Worm (Caenorhabditis elegans) whole organism, L4 larva: Measurements from ENCODE around the gene npr-27.

Experiments used
- D1046.2 ChIP-seq: fragments of 200-800 bp; sonication (Bioruptor generic); IDR thresholded peaks from 2 replicates; pipeline ENCODE4 v1.3.6; 2022; ENCODE audit warnings: missing genetic modification characterization, missing compliant biosample characterization
- F49E8.2 ChIP-seq: sonication (generic microtip); optimal IDR thresholded peaks from 2 replicates; lab custom pipeline; 2016; ENCODE audit warnings: missing compliant biosample characterization, mild to moderate bottlenecking, missing genetic modification characterization, borderline replicate concordance
- R02D3.7 ChIP-seq: fragments of 150-350 bp; sonication (generic microtip); optimal IDR thresholded peaks from 3 replicates; lab custom pipeline; 2014; ENCODE audit warnings: missing biosample characterization, missing genetic modification characterization
- Y105C5A.15 ChIP-seq: fragments of 200-800 bp; sonication (Bioruptor generic); IDR thresholded peaks from 2 replicates; pipeline ENCODE4 v1.3.6; 2022; ENCODE audit warnings: missing genetic modification characterization, missing compliant biosample characterization
- Y48G9A.11 ChIP-seq: fragments of 200-800 bp; sonication (Bioruptor generic); IDR thresholded peaks from 2 replicates; pipeline ENCODE4 v1.3.6; 2022; ENCODE audit warnings: missing genetic modification reagents, missing genetic modification characterization, missing compliant biosample characterization
- Y5F2A.4 ChIP-seq: fragments of 200-800 bp; sonication (Bioruptor generic); optimal IDR thresholded peaks from 2 replicates; lab custom pipeline; 2018; ENCODE audit warnings: mild to moderate bottlenecking, missing genetic modification characterization, missing compliant biosample characterization
- Y75B8A.6 ChIP-seq: fragments of 200-800 bp; sonication (Bioruptor generic); IDR thresholded peaks from 2 replicates; pipeline ENCODE4 v1.3.6; 2022; ENCODE audit warnings: missing genetic modification reagents, missing genetic modification characterization, missing compliant biosample characterization
- aha-1 ChIP-seq: fragments of 150-350 bp; peaks from one replicate; lab custom pipeline; 2014; ENCODE audit warnings: missing biosample characterization, missing genetic modification characterization
- arid-1 ChIP-seq: fragments of 200-800 bp; sonication (Bioruptor generic); conservative IDR thresholded peaks from 2 replicates; pipeline ENCODE4 v1.3.6; 2022; ENCODE audit warnings: missing genetic modification reagents, missing genetic modification characterization, missing compliant biosample characterization
- ceh-28 ChIP-seq: fragments of 150-350 bp; optimal IDR thresholded peaks from 2 replicates; lab custom pipeline; 2014; ENCODE audit warnings: missing biosample characterization, missing genetic modification reagents, missing genetic modification characterization
- ceh-32 ChIP-seq: sonication (generic microtip); optimal IDR thresholded peaks from 2 replicates; lab custom pipeline; 2016; ENCODE audit warnings: mild to moderate bottlenecking, missing genetic modification characterization, missing compliant biosample characterization; ENCODE audit not compliant: poor library complexity
- daf-12 ChIP-seq: fragments of 150-350 bp; optimal IDR thresholded peaks from 2 replicates; lab custom pipeline; 2014; ENCODE audit warnings: missing biosample characterization, missing genetic modification reagents, missing genetic modification characterization
- daf-16 ChIP-seq, 3 experiments: sonication (generic microtip); optimal IDR thresholded peaks; 2 replicates each; lab custom pipeline; 2016 to 2017; ENCODE audit warnings: missing genetic modification characterization in 3 of 3, missing genetic modification reagents in 3 of 3, mild to moderate bottlenecking in 2 of 3, missing compliant biosample characterization in 2 of 3, missing biosample characterization in 1 of 3, moderate library complexity in 1 of 3
- dmd-6 ChIP-seq: fragments of 200-800 bp; sonication (Bioruptor generic); IDR thresholded peaks from 2 replicates; pipeline ENCODE4 v1.3.6; 2022; ENCODE audit warnings: missing genetic modification reagents, missing genetic modification characterization, missing compliant biosample characterization
- egl-43 ChIP-seq: fragments of 200-800 bp; sonication (Bioruptor generic); IDR thresholded peaks from 2 replicates; pipeline ENCODE4 v1.3.6; 2022; ENCODE audit warnings: missing genetic modification reagents, missing genetic modification characterization, missing compliant biosample characterization
- fkh-10 ChIP-seq: fragments of 150-350 bp; optimal IDR thresholded peaks from 2 replicates; lab custom pipeline; 2014; ENCODE audit warnings: missing biosample characterization, missing genetic modification reagents, missing genetic modification characterization
- hlh-30 ChIP-seq: sonication (generic microtip); optimal IDR thresholded peaks from 2 replicates; lab custom pipeline; 2017; ENCODE audit warnings: antibody characterized with exemption, mild to moderate bottlenecking, missing genetic modification characterization, missing compliant biosample characterization; ENCODE audit not compliant: insufficient read depth
- jun-1 ChIP-seq: fragments of 150-350 bp; optimal IDR thresholded peaks from 2 replicates; lab custom pipeline; 2014; ENCODE audit warnings: missing biosample characterization, missing genetic modification reagents, missing genetic modification characterization
- lim-7 ChIP-seq: fragments of 200-800 bp; sonication (Bioruptor generic); IDR thresholded peaks from 2 replicates; pipeline ENCODE4 v1.3.6; 2022; ENCODE audit warnings: missing genetic modification characterization, missing compliant biosample characterization
- lin-29 ChIP-seq: fragments of 200-800 bp; sonication (Bioruptor generic); IDR thresholded peaks from 2 replicates; pipeline ENCODE4 v1.3.6; 2022; ENCODE audit warnings: missing genetic modification reagents, missing genetic modification characterization, missing compliant biosample characterization
- lin-39 ChIP-seq: fragments of 150-350 bp; optimal IDR thresholded peaks from 2 replicates; lab custom pipeline; 2014; ENCODE audit warnings: missing biosample characterization, missing genetic modification reagents, missing genetic modification characterization
- lir-3 ChIP-seq: sonication (generic microtip); optimal IDR thresholded peaks from 2 replicates; lab custom pipeline; 2016; ENCODE audit warnings: mild to moderate bottlenecking, missing genetic modification characterization, missing compliant biosample characterization
- mdl-1 ChIP-seq, 2 experiments: fragments of 150-350 bp in 1 of 2; sonication (generic microtip) in 1 of 2; optimal IDR thresholded peaks; 2 replicates each; lab custom pipeline; 2014 to 2017; ENCODE audit warnings: missing biosample characterization in 2 of 2, missing genetic modification characterization in 2 of 2
- mep-1 ChIP-seq: fragments of 150-350 bp; sonication (generic microtip); optimal IDR thresholded peaks from 3 replicates; lab custom pipeline; 2014; ENCODE audit warnings: missing biosample characterization, missing genetic modification characterization
- mes-2 ChIP-seq: sonication (generic microtip); optimal IDR thresholded peaks from 2 replicates; lab custom pipeline; 2016; ENCODE audit warnings: missing genotype, mild to moderate bottlenecking, missing genetic modification characterization, missing compliant biosample characterization; ENCODE audit not compliant: poor library complexity, severe bottlenecking
- mxl-3 ChIP-seq: fragments of 200-800 bp; sonication (Bioruptor generic); optimal IDR thresholded peaks from 2 replicates; lab custom pipeline; 2018; ENCODE audit warnings: mild to moderate bottlenecking, missing genetic modification characterization, missing compliant biosample characterization
- nhr-111 ChIP-seq: fragments of 200-800 bp; sonication (Bioruptor generic); optimal IDR thresholded peaks from 2 replicates; lab custom pipeline; 2018; ENCODE audit warnings: mild to moderate bottlenecking, missing genetic modification characterization, missing compliant biosample characterization
- sdz-12 ChIP-seq: fragments of 200-800 bp; sonication (Bioruptor generic); optimal IDR thresholded peaks from 2 replicates; lab custom pipeline; 2018; ENCODE audit warnings: mild to moderate bottlenecking, missing genetic modification characterization, missing compliant biosample characterization
- set-16 ChIP-seq: fragments of 200-800 bp; sonication (Bioruptor generic); IDR thresholded peaks from 2 replicates; pipeline ENCODE4 v1.3.6; 2022; ENCODE audit warnings: missing genetic modification reagents, missing genetic modification characterization, missing compliant biosample characterization
- skn-1 ChIP-seq: fragments of 150-350 bp; optimal IDR thresholded peaks from 2 replicates; lab custom pipeline; 2014; ENCODE audit warnings: missing biosample characterization, missing genetic modification characterization
- snpc-1.2 ChIP-seq: fragments of 200-800 bp; sonication (Bioruptor generic); IDR thresholded peaks from 2 replicates; pipeline ENCODE4 v1.3.6; 2022; ENCODE audit warnings: missing genetic modification reagents, missing genetic modification characterization, missing compliant biosample characterization
- tag-97 ChIP-seq: fragments of 200-800 bp; sonication (Bioruptor generic); IDR thresholded peaks from 2 replicates; pipeline ENCODE4 v1.3.6; 2022; ENCODE audit warnings: missing genetic modification characterization, missing compliant biosample characterization
- unc-62 ChIP-seq, 3 experiments: fragments of 150-350 bp in 1 of 3; sonication (generic microtip); optimal IDR thresholded peaks in 2 of 3; peaks in 1 of 3; 1 replicate in 1 of 3; 2 replicates in 2 of 3; lab custom pipeline; 2014 to 2017; ENCODE audit warnings: missing biosample characterization in 3 of 3, missing genetic modification characterization in 3 of 3, missing genetic modification reagents in 3 of 3, missing genotype in 1 of 3
- zag-1 ChIP-seq: fragments of 150-350 bp; optimal IDR thresholded peaks from 2 replicates; lab custom pipeline; 2014; ENCODE audit warnings: missing biosample characterization, missing genetic modification characterization
- zfp-3 ChIP-seq: fragments of 200-800 bp; sonication (Bioruptor generic); conservative IDR thresholded peaks from 2 replicates; pipeline ENCODE4 v1.3.6; 2022; ENCODE audit warnings: missing genetic modification reagents, missing genetic modification characterization, missing compliant biosample characterization
- ztf-11 ChIP-seq: fragments of 150-350 bp; optimal IDR thresholded peaks from 2 replicates; lab custom pipeline; 2014; ENCODE audit warnings: missing biosample characterization, missing genetic modification characterization

npr-27 gene

ce11 chrIV:7319931-7320435 is 14.6 kb downstream of the npr-27 start (continued):
- peak; percentile 81 for TF ChIP-seq fkh-10 (GFP tag; lab: Kevin White, UChicago)
- TF ChIP-seq hlh-30 (tag; lab: Kevin White, UChicago): peak; percentile 94
- no peak for TF ChIP-seq nhr-111 (GFP tag; lab: Kevin White, UChicago)
- TF ChIP-seq snpc-1.2 (GFP tag; lab: Robert Waterston, UW): no peak
- TF ChIP-seq tag-97 (GFP tag; lab: Robert Waterston, UW): no peak
- peak; percentile 89 for TF ChIP-seq egl-43 (GFP tag; lab: Robert Waterston, UW)
- no peak for TF ChIP-seq lim-7 (GFP tag; lab: Robert Waterston, UW)
- TF ChIP-seq daf-12: no peak
- no peak for TF ChIP-seq Y48G9A.11 (GFP tag; lab: Robert Waterston, UW)
- TF ChIP-seq ztf-11: no peak
- peak; percentile 87 for TF ChIP-seq dmd-6
- no peak for TF ChIP-seq sdz-12
- TF ChIP-seq lir-3 (tag; lab: Kevin White, UChicago): no peak
- no peak for TF ChIP-seq Y5F2A.4 (GFP tag; lab: Kevin White, UChicago)
- no peak for TF ChIP-seq lin-29 (GFP tag; lab: Robert Waterston, UW)
- no peak for TF ChIP-seq ceh-28 (tag; lab: Kevin White, UChicago)
- peak; percentile 92 to 96 for TF ChIP-seq mdl-1 (tag; optimal IDR thresholded peaks at IDR 0.05; lab: Kevin White, UChicago)
- TF ChIP-seq D1046.2 (GFP tag; lab: Robert Waterston, UW): no peak
- peak; percentile 82 for TF ChIP-seq set-16
- no peak for TF ChIP-seq ceh-32 (tag; lab: Kevin White, UChicago)
- TF ChIP-seq mxl-3 (GFP tag; lab: Kevin White, UChicago): peak; percentile 95
- no peak for TF ChIP-seq R02D3.7 (tag; lab: Kevin White, UChicago)
- TF ChIP-seq zag-1 (tag; lab: Kevin White, UChicago): no peak
- TF ChIP-seq lin-39 (tag; lab: Kevin White, UChicago): no peak
- no peak for TF ChIP-seq F49E8.2 (tag; lab: Kevin White, UChicago)
- TF ChIP-seq jun-1 (tag; lab: Kevin White, UChicago): no peak
- TF ChIP-seq mes-2 (tag; lab: Kevin White, UChicago): peak; percentile 44
- no peak for TF ChIP-seq Y75B8A.6 (GFP tag; lab: Robert Waterston, UW)
- TF ChIP-seq Y105C5A.15 (GFP tag; lab: Robert Waterston, UW): no peak
- TF ChIP-seq daf-16 (GFP tag; optimal IDR thresholded peaks at IDR 0.05; lab: Kevin White, UChicago): peak; percentile 10 to 97
- TF ChIP-seq daf-16 (tag; optimal IDR thresholded peaks at IDR 0.05; lab: Kevin White, UChicago): peak; percentile 74
- no peak for TF ChIP-seq skn-1 (tag; lab: Kevin White, UChicago)
- TF ChIP-seq zfp-3: no peak
- TF ChIP-seq mep-1 (tag; lab: Kevin White, UChicago): peak; percentile 86

- peak in 1 of 2 experiments; percentile 92 for TF ChIP-seq unc-62 (GFP tag; optimal IDR thresholded peaks at IDR 0.05 in 1 of 2; lab: Kevin White, UChicago)
- TF ChIP-seq unc-62 (tag; optimal IDR thresholded peaks at IDR 0.05; lab: Kevin White, UChicago): no peak
- no peak for TF ChIP-seq daf-16 (GFP tag; optimal IDR thresholded peaks at IDR 0.05; lab: Kevin White, UChicago)
- TF ChIP-seq daf-16 (tag; optimal IDR thresholded peaks at IDR 0.05; lab: Kevin White, UChicago): no peak
- TF ChIP-seq, all 104 proteins: peak for 1
These were observed 15.3 kb downstream of the npr-27 start for ce11 chrIV:7320688-7321087.

ce11 chrIV:7323904-7324303 is 18.5 kb downstream of the npr-27 start:
- no peak for TF ChIP-seq arid-1 (GFP tag; lab: Robert Waterston, UW)
- TF ChIP-seq aha-1 (tag; lab: Kevin White, UChicago): peak; percentile 90
